Worm (Caenorhabditis elegans) whole organism, young adult: ENCODE results near the gene Y15E3A.4.
"Not testable (repeated sequence)": the region's sequence is repeated elsewhere in the genome, so short reads cannot be mapped to it uniquely, and the experiment has no call there.

Experiments
- B0019.2 ChIP-seq: fragments of 200-800 bp; sonication (Bioruptor generic); conservative IDR thresholded peaks from 2 replicates; pipeline ENCODE4 v1.3.6; 2022; ENCODE audit warnings: missing genetic modification reagents, missing genetic modification characterization, missing compliant biosample characterization
- B0035.1 ChIP-seq: sonication (generic microtip); optimal IDR thresholded peaks from 2 replicates; lab custom pipeline; 2016; ENCODE audit warnings: missing genetic modification characterization, mild to moderate bottlenecking, missing compliant biosample characterization, missing genotype, missing genetic modification reagents
- B0261.1 ChIP-seq: sonication (generic microtip); optimal IDR thresholded peaks from 2 replicates; lab custom pipeline; 2016; ENCODE audit warnings: mild to moderate bottlenecking, missing genetic modification characterization, moderate library complexity, missing compliant biosample characterization
- F37B4.10 ChIP-seq: fragments of 200-800 bp; sonication (Bioruptor generic); IDR thresholded peaks from 2 replicates; pipeline ENCODE4 v1.3.6; 2022; ENCODE audit warnings: missing genetic modification characterization, missing compliant biosample characterization
- F52B5.7 ChIP-seq: sonication (generic microtip); optimal IDR thresholded peaks from 2 replicates; lab custom pipeline; 2016; ENCODE audit warnings: mild to moderate bottlenecking, missing genetic modification characterization, missing compliant biosample characterization
- K11D2.4 ChIP-seq: fragments of 200-800 bp; sonication (Bioruptor generic); IDR thresholded peaks from 2 replicates; pipeline ENCODE4 v1.3.6; 2022; ENCODE audit warnings: missing genetic modification reagents, missing genetic modification characterization, missing compliant biosample characterization
- K12H6.12 ChIP-seq: fragments of 200-800 bp; sonication (Bioruptor generic); optimal IDR thresholded peaks from 2 replicates; lab custom pipeline; 2018; ENCODE audit warnings: mild to moderate bottlenecking, missing genetic modification characterization, missing compliant biosample characterization
- T07F8.4 ChIP-seq: sonication (generic microtip); optimal IDR thresholded peaks from 2 replicates; lab custom pipeline; 2016; ENCODE audit warnings: mild to moderate bottlenecking, missing genetic modification characterization, moderate library complexity, missing compliant biosample characterization
- Y53F4B.3 ChIP-seq: fragments of 200-800 bp; sonication (Bioruptor generic); IDR thresholded peaks from 2 replicates; pipeline ENCODE4 v1.3.6; 2022; ENCODE audit warnings: missing genetic modification reagents, missing genetic modification characterization, missing compliant biosample characterization
- Y56A3A.18 ChIP-seq: fragments of 200-800 bp; sonication (Bioruptor generic); IDR thresholded peaks from 2 replicates; pipeline ENCODE4 v1.3.6; 2022; ENCODE audit warnings: missing genetic modification reagents, missing genetic modification characterization, missing compliant biosample characterization
- Y79H2A.3 ChIP-seq: fragments of 200-800 bp; sonication (Bioruptor generic); conservative IDR thresholded peaks from 2 replicates; pipeline ENCODE4 v1.3.6; 2022; ENCODE audit warnings: missing genetic modification reagents, missing genetic modification characterization, missing compliant biosample characterization
- attf-3 ChIP-seq: fragments of 200-800 bp; sonication (Bioruptor generic); conservative IDR thresholded peaks from 2 replicates; pipeline ENCODE4 v1.3.6; 2022; ENCODE audit warnings: missing genetic modification reagents, missing genetic modification characterization, missing compliant biosample characterization
- bed-2 ChIP-seq: fragments of 200-800 bp; sonication (Bioruptor generic); IDR thresholded peaks from 2 replicates; pipeline ENCODE4 v1.3.6; 2022; ENCODE audit warnings: missing genetic modification reagents, missing genetic modification characterization, missing compliant biosample characterization
- ceh-58 ChIP-seq: fragments of 200-800 bp; sonication (Bioruptor generic); IDR thresholded peaks from 2 replicates; pipeline ENCODE4 v1.3.6; 2022; ENCODE audit warnings: missing genetic modification characterization, missing compliant biosample characterization
- die-1 ChIP-seq: sonication (generic microtip); optimal IDR thresholded peaks from 2 replicates; lab custom pipeline; 2016; ENCODE audit warnings: missing genotype, mild to moderate bottlenecking, missing genetic modification characterization, missing compliant biosample characterization
- dpl-1 ChIP-seq: fragments of 150-350 bp; optimal IDR thresholded peaks from 2 replicates; lab custom pipeline; 2014; ENCODE audit warnings: missing biosample characterization, missing genetic modification reagents, missing genetic modification characterization
- ekl-4 ChIP-seq: fragments of 200-800 bp; sonication (Bioruptor generic); IDR thresholded peaks from 2 replicates; pipeline ENCODE4 v1.3.6; 2022; ENCODE audit warnings: missing genetic modification reagents, missing genetic modification characterization, missing compliant biosample characterization
- ets-4 ChIP-seq: fragments of 200-800 bp; sonication (Bioruptor generic); optimal IDR thresholded peaks from 2 replicates; lab custom pipeline; 2018; ENCODE audit warnings: mild to moderate bottlenecking, missing genetic modification characterization, missing compliant biosample characterization
- gei-17 ChIP-seq: fragments of 200-800 bp; sonication (Bioruptor generic); optimal IDR thresholded peaks from 2 replicates; lab custom pipeline; 2018; ENCODE audit warnings: mild to moderate bottlenecking, missing genetic modification characterization, missing compliant biosample characterization
- him-1 ChIP-seq: sonication (generic microtip); optimal IDR thresholded peaks from 2 replicates; lab custom pipeline; 2016; ENCODE audit warnings: missing genotype, missing genetic modification reagents, missing genetic modification characterization, missing compliant biosample characterization
- let-526 ChIP-seq: fragments of 200-800 bp; sonication (Bioruptor generic); IDR thresholded peaks from 2 replicates; pipeline ENCODE4 v1.3.6; 2022; ENCODE audit warnings: missing genetic modification reagents, missing genetic modification characterization, missing compliant biosample characterization
- lin-26 ChIP-seq: fragments of 200-800 bp; sonication (Bioruptor generic); IDR thresholded peaks from 2 replicates; pipeline ENCODE4 v1.3.6; 2022; ENCODE audit warnings: missing genetic modification reagents, missing genetic modification characterization, missing compliant biosample characterization
- lin-54 ChIP-seq: fragments of 200-800 bp; sonication (Bioruptor generic); optimal IDR thresholded peaks from 2 replicates; lab custom pipeline; 2018; ENCODE audit warnings: mild to moderate bottlenecking, missing genetic modification characterization, missing compliant biosample characterization
- madf-10 ChIP-seq: sonication (generic microtip); optimal IDR thresholded peaks from 2 replicates; lab custom pipeline; 2016; ENCODE audit warnings: mild to moderate bottlenecking, missing genetic modification characterization, missing compliant biosample characterization
- mel-28 ChIP-seq: sonication (generic microtip); optimal IDR thresholded peaks from 2 replicates; lab custom pipeline; 2016; ENCODE audit warnings: borderline replicate concordance, mild to moderate bottlenecking, missing genetic modification characterization, missing compliant biosample characterization
- mes-4 ChIP-seq: sonication (generic microtip); optimal IDR thresholded peaks from 2 replicates; lab custom pipeline; 2016; ENCODE audit warnings: missing genotype, missing genetic modification characterization, missing compliant biosample characterization
- nfya-1 ChIP-seq: sonication (generic microtip); optimal IDR thresholded peaks from 2 replicates; lab custom pipeline; 2017; ENCODE audit warnings: antibody characterized with exemption, missing compliant biosample characterization, missing genetic modification characterization, borderline replicate concordance; ENCODE audit not compliant: insufficient read depth
- rec-8 ChIP-seq, 2 experiments: sonication (generic microtip); optimal IDR thresholded peaks; 2 replicates each; lab custom pipeline; 2016; ENCODE audit warnings: mild to moderate bottlenecking in 2 of 2, missing genetic modification characterization in 2 of 2, missing genetic modification reagents in 2 of 2, missing genotype in 2 of 2, missing biosample characterization in 1 of 2, missing compliant biosample characterization in 1 of 2, moderate library complexity in 1 of 2
- rpc-1 ChIP-seq, 2 experiments: fragments of 150-350 bp in 1 of 2; sonication (generic microtip) in 1 of 2; optimal IDR thresholded peaks; 2 replicates each; lab custom pipeline; 2014 to 2018; ENCODE audit warnings: missing biosample characterization in 1 of 2, missing genetic modification characterization in 1 of 2, missing genetic modification reagents in 1 of 2, missing genotype in 1 of 2
- snpc-3.4 ChIP-seq: sonication (generic microtip); optimal IDR thresholded peaks from 2 replicates; lab custom pipeline; 2017; ENCODE audit warnings: missing genetic modification characterization, mild to moderate bottlenecking, missing compliant biosample characterization, antibody characterized with exemption, moderate library complexity, missing genotype, missing genetic modification reagents
- tbp1 ChIP-seq: fragments of 200-800 bp; sonication (Bioruptor generic); optimal IDR thresholded peaks from 2 replicates; lab custom pipeline; 2018; ENCODE audit warnings: mild to moderate bottlenecking, missing genetic modification characterization, missing compliant biosample characterization
- tbx-9 ChIP-seq: sonication (generic microtip); optimal IDR thresholded peaks from 2 replicates; lab custom pipeline; 2016; ENCODE audit warnings: borderline replicate concordance, missing genetic modification characterization, inconsistent platforms, missing compliant biosample characterization
- ztf-18 ChIP-seq: sonication (generic microtip); optimal IDR thresholded peaks from 2 replicates; lab custom pipeline; 2016; ENCODE audit warnings: missing genotype, mild to moderate bottlenecking, missing genetic modification characterization, missing compliant biosample characterization
- ztf-22 ChIP-seq: fragments of 200-800 bp; sonication (Bioruptor generic); optimal IDR thresholded peaks from 2 replicates; lab custom pipeline; 2018; ENCODE audit warnings: mild to moderate bottlenecking, missing genetic modification characterization, moderate library complexity, missing compliant biosample characterization
- ztf-25 ChIP-seq: fragments of 200-800 bp; sonication (Bioruptor generic); IDR thresholded peaks from 2 replicates; pipeline ENCODE4 v1.3.6; 2022; ENCODE audit warnings: missing genetic modification reagents, missing genetic modification characterization, missing compliant biosample characterization
- ztf-28 ChIP-seq: fragments of 200-800 bp; sonication (Bioruptor generic); IDR thresholded peaks from 2 replicates; pipeline ENCODE4 v1.3.6; 2022; ENCODE audit warnings: missing genetic modification reagents, missing genetic modification characterization, missing compliant biosample characterization

The Y15E3A.4 gene

ce11 chrX:15312073-15312472, 18.7 kb upstream of the Y15E3A.4 start:
- TF ChIP-seq F37B4.10 (GFP tag; lab: Robert Waterston, UW) (no peak), mes-4 (tag; lab: Kevin White, UChicago) (no peak), rec-8 (tag; optimal IDR thresholded peaks at IDR 0.05; lab: Kevin White, UChicago) (no peak), F52B5.7 (tag; lab: Kevin White, UChicago) (no peak), ets-4 (no peak), ztf-25 (GFP tag; lab: Robert Waterston, UW) (no peak), Y79H2A.3 (GFP tag; lab: Robert Waterston, UW) (no peak)

ce11 chrX:15312681-15313080, 18.1 kb upstream of the Y15E3A.4 start:
- TF ChIP-seq tbx-9 (tag; lab: Kevin White, UChicago) (no peak), him-1 (tag; lab: Kevin White, UChicago) (no peak), attf-3 (GFP tag; lab: Robert Waterston, UW) (no peak), madf-10 (tag; lab: Kevin White, UChicago) (no peak), ekl-4 (GFP tag; lab: Robert Waterston, UW) (no peak), T07F8.4 (tag; lab: Kevin White, UChicago) (no peak), snpc-3.4 (tag; lab: Kevin White, UChicago) (no peak), Y53F4B.3 (GFP tag; lab: Robert Waterston, UW) (no peak), dpl-1 (GFP tag; lab: Kevin White, UChicago) (no peak), die-1 (no peak), K11D2.4 (no peak), mel-28 (tag; lab: Kevin White, UChicago) (no peak), nfya-1 (tag; lab: Kevin White, UChicago) (no peak), ztf-22 (GFP tag; lab: Kevin White, UChicago) (no peak)

ce11 chrX:15317146-15317545, 13.6 kb upstream of the Y15E3A.4 start, which contains the start of gene glb-28:
Gene glb-28 (minus strand): TSS chrX:15317246.
- TF ChIP-seq lin-54 (GFP tag; lab: Kevin White, UChicago) (no peak), gei-17 (no peak), let-526 (no peak), K12H6.12 (no peak), ztf-18 (no peak), ceh-58 (no peak), B0019.2 (no peak)

ce11 chrX:15319762-15320161, 11.0 kb upstream of the Y15E3A.4 start:
- not testable (repeated sequence) for TF ChIP-seq rpc-1 (optimal IDR thresholded peaks at IDR 0.05; lab: Kevin White, UChicago)
- TF ChIP-seq rpc-1 (tag; optimal IDR thresholded peaks at IDR 0.05; lab: Kevin White, UChicago), result peak; percentile 25
- peak; percentile 45 for TF ChIP-seq B0261.1 (tag; lab: Kevin White, UChicago)
- TF ChIP-seq tbp1 (GFP tag; lab: Kevin White, UChicago), result peak; percentile 74
- TF ChIP-seq lin-26, result 0 out of 2 replicates have a peak, but pooled peaks have one; percentile 70

ce11 chrX:15321217-15321616, 9.5 kb upstream of the Y15E3A.4 start:
- TF ChIP-seq bed-2 (no peak), mes-4 (tag; lab: Kevin White, UChicago) (no peak), ztf-28 (GFP tag; lab: Robert Waterston, UW) (no peak), Y56A3A.18 (GFP tag; lab: Robert Waterston, UW) (no peak), let-526 (no peak), B0035.1 (tag; lab: Kevin White, UChicago) (no peak)
